Worm (Caenorhabditis elegans) whole organism, L1 larva: Measurements from ENCODE around the gene T05A7.6.

ENCODE experiments used
- ama-1 ChIP-seq: fragments of 150-350 bp; optimal IDR thresholded peaks from 2 replicates; lab custom pipeline; 2014
- ceh-63 ChIP-seq: fragments of 200-800 bp; sonication (Bioruptor generic); optimal IDR thresholded peaks from 2 replicates; lab custom pipeline; 2018; ENCODE audit warnings: mild to moderate bottlenecking, missing genetic modification characterization, missing compliant biosample characterization
- ceh-8 ChIP-seq: fragments of 200-800 bp; sonication (Bioruptor generic); optimal IDR thresholded peaks from 2 replicates; lab custom pipeline; 2018; ENCODE audit warnings: mild to moderate bottlenecking, missing genetic modification characterization, moderate library complexity, missing compliant biosample characterization
- ceh-82 ChIP-seq, 3 experiments: fragments of 150-350 bp in 1 of 3; sonication (generic microtip) in 2 of 3; optimal IDR thresholded peaks; 2 replicates each; lab custom pipeline; 2014 to 2017; ENCODE audit warnings: missing biosample characterization in 3 of 3, missing genetic modification characterization in 3 of 3
- ceh-88 ChIP-seq: fragments of 200-800 bp; sonication (Bioruptor generic); IDR thresholded peaks from 2 replicates; pipeline ENCODE4 v1.3.6; 2022; ENCODE audit warnings: missing genetic modification characterization, missing compliant biosample characterization
- ces-1 ChIP-seq: fragments of 150-350 bp; optimal IDR thresholded peaks from 2 replicates; lab custom pipeline; 2014; ENCODE audit warnings: missing biosample characterization, missing genetic modification reagents, missing genetic modification characterization
- dsc-1 ChIP-seq: sonication (generic microtip); optimal IDR thresholded peaks from 2 replicates; lab custom pipeline; 2016; ENCODE audit warnings: mild to moderate bottlenecking, missing genetic modification characterization, missing compliant biosample characterization
- efl-1 ChIP-seq, 4 experiments: fragments of 150-350 bp; optimal IDR thresholded peaks in 3 of 4; peaks in 1 of 4; 1 replicate in 1 of 4; 2 replicates in 3 of 4; lab custom pipeline; 2014; ENCODE audit warnings: missing biosample characterization in 2 of 4, missing genetic modification characterization in 2 of 4, missing genetic modification reagents in 2 of 4
- efl-3 ChIP-seq: fragments of 200-800 bp; sonication (Bioruptor generic); optimal IDR thresholded peaks from 2 replicates; lab custom pipeline; 2018; ENCODE audit warnings: mild to moderate bottlenecking, missing genetic modification characterization, missing compliant biosample characterization
- egl-27 ChIP-seq, 2 experiments: fragments of 150-350 bp in 1 of 2; sonication (generic microtip); optimal IDR thresholded peaks; 3 replicates each; lab custom pipeline; 2017 to 2018; ENCODE audit warnings: missing biosample characterization in 2 of 2, missing genetic modification characterization in 2 of 2, missing genetic modification reagents in 2 of 2
- elt-2 ChIP-seq: sonication (generic microtip); optimal IDR thresholded peaks from 2 replicates; lab custom pipeline; 2016; ENCODE audit warnings: missing genetic modification characterization, mild to moderate bottlenecking, inconsistent platforms, missing compliant biosample characterization, missing genetic modification reagents
- fkh-4 ChIP-seq: sonication (generic microtip); optimal IDR thresholded peaks from 2 replicates; lab custom pipeline; 2016; ENCODE audit warnings: missing compliant biosample characterization, missing genetic modification characterization, borderline replicate concordance
- grh-1 ChIP-seq: fragments of 200-800 bp; sonication (Bioruptor generic); IDR thresholded peaks from 2 replicates; pipeline ENCODE4 v1.3.6; 2022; ENCODE audit warnings: missing genetic modification reagents, missing genetic modification characterization, missing compliant biosample characterization
- hlh-17 ChIP-seq: fragments of 200-800 bp; sonication (Bioruptor generic); optimal IDR thresholded peaks from 2 replicates; lab custom pipeline; 2018; ENCODE audit warnings: missing genetic modification characterization, mild to moderate bottlenecking, missing compliant biosample characterization, moderate library complexity, borderline replicate concordance
- isw-1 ChIP-seq: fragments of 200-800 bp; sonication (Bioruptor generic); IDR thresholded peaks from 2 replicates; pipeline ENCODE4 v1.3.6; 2022; ENCODE audit warnings: missing genetic modification characterization, missing compliant biosample characterization
- lin-13 ChIP-seq: fragments of 150-350 bp; optimal IDR thresholded peaks from 2 replicates; lab custom pipeline; 2014; ENCODE audit warnings: missing biosample characterization, missing genetic modification reagents, missing genetic modification characterization
- lin-14 ChIP-seq: fragments of 200-800 bp; sonication (Bioruptor generic); optimal IDR thresholded peaks from 2 replicates; lab custom pipeline; 2018; ENCODE audit warnings: mild to moderate bottlenecking, missing genetic modification characterization, moderate library complexity, missing compliant biosample characterization
- mdl-1 ChIP-seq, 2 experiments: fragments of 150-350 bp; optimal IDR thresholded peaks; 2 replicates each; lab custom pipeline; 2014 to 2017; ENCODE audit warnings: missing biosample characterization in 2 of 2, missing genetic modification characterization in 2 of 2, inconsistent platforms in 1 of 2
- nhr-28 ChIP-seq: fragments of 150-350 bp; optimal IDR thresholded peaks from 2 replicates; lab custom pipeline; 2014; ENCODE audit warnings: missing biosample characterization, missing genetic modification characterization
- nhr-84 ChIP-seq: sonication (generic microtip); optimal IDR thresholded peaks from 2 replicates; lab custom pipeline; 2017; ENCODE audit warnings: missing biosample characterization, missing genetic modification characterization
- pag-3 ChIP-seq: sonication (generic microtip); optimal IDR thresholded peaks from 2 replicates; lab custom pipeline; 2017; ENCODE audit warnings: missing genetic modification characterization, mild to moderate bottlenecking, missing compliant biosample characterization, antibody characterized with exemption, borderline replicate concordance; ENCODE audit not compliant: insufficient read depth
- pax-3 ChIP-seq: fragments of 200-800 bp; sonication (Bioruptor generic); optimal IDR thresholded peaks from 2 replicates; lab custom pipeline; 2018; ENCODE audit warnings: mild to moderate bottlenecking, missing genetic modification characterization, moderate library complexity, missing compliant biosample characterization
- pqm-1 ChIP-seq: sonication (generic microtip); optimal IDR thresholded peaks from 3 replicates; lab custom pipeline; 2017; ENCODE audit warnings: missing biosample characterization, missing genetic modification characterization
- skn-1 ChIP-seq: fragments of 150-350 bp; optimal IDR thresholded peaks from 2 replicates; lab custom pipeline; 2014; ENCODE audit warnings: missing biosample characterization, missing genetic modification characterization
- snu-23 ChIP-seq: sonication (generic microtip); optimal IDR thresholded peaks from 2 replicates; lab custom pipeline; 2016; ENCODE audit warnings: missing genetic modification characterization, missing compliant biosample characterization
- sox-4 ChIP-seq: sonication (generic microtip); optimal IDR thresholded peaks from 2 replicates; lab custom pipeline; 2016; ENCODE audit warnings: missing genetic modification characterization, missing compliant biosample characterization
- sptf-1 ChIP-seq: fragments of 150-350 bp; optimal IDR thresholded peaks from 2 replicates; lab custom pipeline; 2014; ENCODE audit warnings: missing biosample characterization, missing genetic modification characterization
- tbx-2 ChIP-seq: sonication (generic microtip); optimal IDR thresholded peaks from 2 replicates; lab custom pipeline; 2016; ENCODE audit warnings: missing genetic modification characterization, missing compliant biosample characterization
- unc-30 ChIP-seq: sonication (generic microtip); optimal IDR thresholded peaks from 2 replicates; lab custom pipeline; 2017; ENCODE audit warnings: missing biosample characterization, missing genetic modification characterization
- unc-86 ChIP-seq: sonication (generic microtip); optimal IDR thresholded peaks from 2 replicates; lab custom pipeline; 2016; ENCODE audit warnings: missing genetic modification characterization, missing compliant biosample characterization
- zag-1 ChIP-seq: fragments of 150-350 bp; optimal IDR thresholded peaks from 2 replicates; lab custom pipeline; 2014; ENCODE audit warnings: missing biosample characterization, missing genetic modification characterization
- zip-4 ChIP-seq: fragments of 200-800 bp; sonication (Bioruptor generic); optimal IDR thresholded peaks from 2 replicates; lab custom pipeline; 2018; ENCODE audit warnings: mild to moderate bottlenecking, missing genetic modification characterization, moderate library complexity, missing compliant biosample characterization

T05A7.6 gene

DNA sequence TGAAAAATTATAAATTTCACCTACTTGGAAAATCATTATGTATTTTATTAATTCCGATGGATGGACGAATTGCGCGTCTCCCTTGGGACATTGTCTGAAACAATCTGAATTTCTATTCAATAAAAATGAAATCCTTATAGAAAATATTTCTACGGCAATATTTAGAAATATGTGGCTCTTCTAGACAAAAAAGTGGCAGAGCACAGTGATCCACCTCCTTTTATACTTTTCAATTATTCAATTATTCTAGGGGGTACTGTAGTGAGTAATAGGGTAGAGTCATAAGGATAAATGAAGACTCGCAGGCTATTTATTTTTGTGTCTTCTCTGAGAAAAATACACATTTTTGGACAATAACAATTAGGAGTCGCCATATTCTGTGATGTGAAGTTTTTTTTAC is 8.4 kb downstream of the T05A7.6 start, which contains the start of gene T05A7.12:
TSS of gene T05A7.12 (minus strand) at position 101 of the 400 bp plus-strand sequence.
- TF ChIP-seq ceh-8 (peak; percentile 56), isw-1 (GFP tag; lab: Robert Waterston, UW) (no peak)
- TF ChIP-seq, all 84 proteins: peak for 1

DNA sequence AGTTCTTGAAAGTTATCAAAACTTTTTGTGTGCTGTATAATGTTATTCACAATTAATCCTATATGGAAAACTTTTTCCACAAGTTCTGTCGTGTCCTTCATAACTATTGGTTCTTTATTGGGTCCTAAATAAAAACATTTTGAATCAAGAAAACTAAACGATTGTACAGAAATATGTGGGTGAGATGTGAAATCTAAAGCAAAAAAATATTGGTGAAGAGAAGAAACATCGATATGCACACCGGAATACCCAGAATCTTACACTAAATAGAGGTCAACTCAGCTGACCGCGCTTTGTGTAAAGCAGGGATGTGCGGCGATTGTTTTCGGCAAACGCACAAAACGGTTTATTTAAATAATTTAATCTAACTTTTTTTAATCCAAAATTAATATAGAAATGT is 10.3 kb downstream of the T05A7.6 start, which contains the start of gene T05A7.13:
TSS of gene T05A7.13 (minus strand) at position 101 of the 400 bp plus-strand sequence.
- TF ChIP-seq fkh-4 (tag; lab: Kevin White, UChicago) = no peak
- no peak for TF ChIP-seq sox-4 (tag; lab: Kevin White, UChicago)
- TF ChIP-seq ama-1 (lab: Kevin White, UChicago) = no peak
- no peak for TF ChIP-seq ceh-8
- TF ChIP-seq snu-23 (GFP tag; lab: Kevin White, UChicago) = no peak
- TF ChIP-seq ceh-88 = no peak
- TF ChIP-seq skn-1 (tag; lab: Kevin White, UChicago) = no peak
- no peak for TF ChIP-seq lin-13
- no peak for TF ChIP-seq dsc-1 (tag; lab: Kevin White, UChicago)
- no peak for TF ChIP-seq nhr-28 (tag; lab: Kevin White, UChicago)
- TF ChIP-seq pqm-1 = no peak
- TF ChIP-seq zag-1 (tag; lab: Kevin White, UChicago) = no peak
- TF ChIP-seq mdl-1 (tag; optimal IDR thresholded peaks at IDR 0.05; lab: Kevin White, UChicago) = no peak
- no peak for TF ChIP-seq egl-27 (tag; optimal IDR thresholded peaks at IDR 0.05; lab: Kevin White, UChicago)
- TF ChIP-seq sptf-1 = no peak

DNA sequence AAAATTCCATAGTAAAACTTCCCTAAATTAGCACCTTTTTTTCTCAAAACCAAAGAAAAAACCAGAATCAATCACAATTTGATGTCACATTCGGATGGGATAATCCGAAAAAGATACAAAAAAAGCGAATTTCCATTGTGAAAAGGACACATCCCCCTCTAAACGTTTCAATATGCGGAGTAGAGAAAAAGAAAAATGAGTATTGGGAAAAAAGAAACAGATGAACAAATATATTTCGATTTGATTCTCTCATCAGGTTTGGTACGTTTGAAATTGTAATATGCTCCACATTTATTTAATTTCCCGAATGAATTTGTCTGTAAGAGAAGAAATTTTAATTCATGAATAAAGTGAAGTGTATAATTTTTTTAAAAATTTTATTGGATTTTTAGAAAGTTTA is 13.3 kb downstream of the T05A7.6 start:
- TF ChIP-seq nhr-84 = no peak
- TF ChIP-seq ceh-82 (tag; optimal IDR thresholded peaks at IDR 0.05; lab: Kevin White, UChicago) = no peak
- TF ChIP-seq fkh-4 (tag; lab: Kevin White, UChicago) = peak; percentile 67
- no peak for TF ChIP-seq snu-23 (GFP tag; lab: Kevin White, UChicago)
- TF ChIP-seq dsc-1 (tag; lab: Kevin White, UChicago) = peak; percentile 91

DNA sequence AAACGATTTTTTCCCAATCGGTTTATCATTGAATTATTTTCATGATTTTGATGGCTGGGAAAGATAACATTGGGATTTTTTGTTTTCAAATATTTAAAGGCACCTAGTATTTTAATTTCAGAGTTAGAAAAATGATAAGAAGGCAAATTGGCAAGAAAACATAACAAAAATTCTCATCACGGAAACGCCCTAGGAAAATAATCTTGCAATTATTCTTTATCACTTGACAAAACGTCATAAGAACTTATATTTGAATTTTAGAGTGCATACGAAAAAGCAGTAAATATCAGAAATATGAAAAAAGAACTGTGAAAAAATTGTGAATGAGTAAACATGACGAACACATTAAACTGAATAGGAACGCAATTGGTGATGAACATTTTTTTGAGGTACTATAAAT is 14.2 kb downstream of the T05A7.6 start:
- TF ChIP-seq lin-13 (no peak), pax-3 (tag; lab: Kevin White, UChicago) (no peak), efl-1 (optimal IDR thresholded peaks at IDR 0.05; lab: Kevin White, UChicago) (no peak), efl-1 (GFP tag; optimal IDR thresholded peaks at IDR 0.05 in 1 of 2; lab: Kevin White, UChicago) (peak in 1 of 2 experiments; percentile 2), fkh-4 (tag; lab: Kevin White, UChicago) (no peak), elt-2 (tag; lab: Kevin White, UChicago) (peak; percentile 80)

DNA sequence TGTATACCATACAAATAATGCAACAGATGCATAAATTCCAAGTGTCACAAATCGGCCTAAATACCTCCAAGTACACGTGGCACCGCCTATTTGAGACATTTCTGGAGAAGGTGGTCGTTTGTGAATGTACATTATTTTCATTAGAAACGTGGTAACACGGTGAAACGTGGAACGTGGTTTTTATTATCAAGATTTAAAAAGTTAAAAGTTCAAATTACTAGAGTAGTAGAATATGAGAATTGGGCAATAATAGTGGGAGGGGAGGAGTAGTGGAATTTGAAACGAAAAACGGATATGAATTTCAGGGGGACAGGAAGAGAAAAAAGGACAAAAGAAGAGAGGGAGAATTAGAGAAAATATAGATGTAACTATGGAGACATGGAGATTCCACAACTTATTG is 15.8 kb downstream of the T05A7.6 start, which contains the start of gene fut-6:
TSS of gene fut-6 (minus strand) at position 101 of the 400 bp plus-strand sequence.
- TF ChIP-seq elt-2 (tag; lab: Kevin White, UChicago) (no peak), tbx-2 (no peak), snu-23 (GFP tag; lab: Kevin White, UChicago) (no peak), hlh-17 (GFP tag; lab: Kevin White, UChicago) (no peak), pqm-1 (no peak), grh-1 (no peak), pag-3 (tag; lab: Kevin White, UChicago) (no peak), lin-13 (no peak), ces-1 (GFP tag; lab: Kevin White, UChicago) (no peak), mdl-1 (tag; optimal IDR thresholded peaks at IDR 0.05; lab: Kevin White, UChicago) (no peak), lin-14 (no peak), ceh-63 (GFP tag; lab: Kevin White, UChicago) (no peak), fkh-4 (tag; lab: Kevin White, UChicago) (no peak), zip-4 (GFP tag; lab: Kevin White, UChicago) (no peak), ceh-8 (no peak), unc-30 (no peak), efl-3 (GFP tag; lab: Kevin White, UChicago) (no peak), unc-86 (tag; lab: Kevin White, UChicago) (no peak)
